Worm (Caenorhabditis elegans) whole organism, L2 larva: ENCODE measurements around the gene ekl-5.

ENCODE experiments used
- F13H6.1 ChIP-seq: sonication (generic microtip); optimal IDR thresholded peaks from 2 replicates; lab custom pipeline; 2016; ENCODE audit warnings: missing genetic modification characterization, missing compliant biosample characterization
- R02D3.7 ChIP-seq: fragments of 150-350 bp; optimal IDR thresholded peaks from 2 replicates; lab custom pipeline; 2014; ENCODE audit warnings: missing biosample characterization, missing genetic modification characterization
- Y55F3AM.14 ChIP-seq: fragments of 200-800 bp; sonication (Bioruptor generic); optimal IDR thresholded peaks from 2 replicates; lab custom pipeline; 2018; ENCODE audit warnings: mild to moderate bottlenecking, missing genetic modification characterization, missing compliant biosample characterization
- ZK546.5 ChIP-seq: sonication (generic microtip); optimal IDR thresholded peaks from 2 replicates; lab custom pipeline; 2017; ENCODE audit warnings: missing biosample characterization, missing genetic modification characterization
- alr-1 ChIP-seq: fragments of 150-350 bp; optimal IDR thresholded peaks from 2 replicates; lab custom pipeline; 2014; ENCODE audit warnings: missing biosample characterization, missing genetic modification characterization
- aly-2 ChIP-seq: fragments of 150-350 bp; optimal IDR thresholded peaks from 2 replicates; lab custom pipeline; 2014; ENCODE audit warnings: missing biosample characterization, missing genetic modification characterization
- ama-1 ChIP-seq: fragments of 150-350 bp; optimal IDR thresholded peaks from 2 replicates; lab custom pipeline; 2018; ENCODE audit warnings: inconsistent platforms
- blmp-1 ChIP-seq: sonication (generic microtip); optimal IDR thresholded peaks from 2 replicates; lab custom pipeline; 2017; ENCODE audit warnings: missing genetic modification characterization, mild to moderate bottlenecking, missing compliant biosample characterization, antibody characterized with exemption, moderate library complexity; ENCODE audit not compliant: insufficient read depth
- ceh-16 ChIP-seq: fragments of 150-350 bp; optimal IDR thresholded peaks from 2 replicates; lab custom pipeline; 2014; ENCODE audit warnings: missing biosample characterization, missing genetic modification characterization
- ceh-82 ChIP-seq: fragments of 150-350 bp; optimal IDR thresholded peaks from 2 replicates; lab custom pipeline; 2014; ENCODE audit warnings: missing biosample characterization, missing genetic modification characterization
- crh-2 ChIP-seq: sonication (generic microtip); optimal IDR thresholded peaks from 2 replicates; lab custom pipeline; 2017; ENCODE audit warnings: missing biosample characterization, missing genetic modification characterization
- dmd-4 ChIP-seq: sonication (generic microtip); optimal IDR thresholded peaks from 2 replicates; lab custom pipeline; 2017; ENCODE audit warnings: missing biosample characterization, missing genetic modification characterization
- egl-27 ChIP-seq: sonication (generic microtip); optimal IDR thresholded peaks from 3 replicates; lab custom pipeline; 2017; ENCODE audit warnings: missing biosample characterization, missing genetic modification reagents, missing genetic modification characterization
- elt-1 ChIP-seq: fragments of 150-350 bp; optimal IDR thresholded peaks from 2 replicates; lab custom pipeline; 2014; ENCODE audit warnings: missing biosample characterization, missing genetic modification characterization
- elt-3 ChIP-seq: sonication (generic microtip); optimal IDR thresholded peaks from 2 replicates; lab custom pipeline; 2017; ENCODE audit warnings: missing biosample characterization, missing genetic modification characterization
- fos-1 ChIP-seq: fragments of 150-350 bp; optimal IDR thresholded peaks from 2 replicates; lab custom pipeline; 2014; ENCODE audit warnings: missing biosample characterization, missing genetic modification characterization
- gmeb-1 ChIP-seq: fragments of 150-350 bp; optimal IDR thresholded peaks from 2 replicates; lab custom pipeline; 2014; ENCODE audit warnings: missing biosample characterization, missing genetic modification characterization
- lin-11 ChIP-seq: fragments of 150-350 bp; sonication (generic microtip); optimal IDR thresholded peaks from 2 replicates; lab custom pipeline; 2014; ENCODE audit warnings: missing biosample characterization, missing genetic modification characterization, inconsistent platforms, mixed read lengths
- lin-13 ChIP-seq: fragments of 150-350 bp; optimal IDR thresholded peaks from 2 replicates; lab custom pipeline; 2014; ENCODE audit warnings: missing biosample characterization, missing genetic modification reagents, missing genetic modification characterization
- lsy-2 ChIP-seq, 2 experiments: fragments of 150-350 bp in 1 of 2; sonication (generic microtip) in 1 of 2; optimal IDR thresholded peaks; 2 replicates each; lab custom pipeline; 2014 to 2017; ENCODE audit warnings: missing biosample characterization in 2 of 2, missing genetic modification characterization in 2 of 2
- mab-5 ChIP-seq: fragments of 150-350 bp; optimal IDR thresholded peaks from 2 replicates; lab custom pipeline; 2014; ENCODE audit warnings: missing biosample characterization, missing genetic modification characterization
- mbf-1 ChIP-seq: sonication (generic microtip); optimal IDR thresholded peaks from 2 replicates; lab custom pipeline; 2017; ENCODE audit warnings: missing biosample characterization, missing genetic modification characterization
- mdl-1 ChIP-seq, 2 experiments: fragments of 150-350 bp in 1 of 2; sonication (generic microtip) in 1 of 2; optimal IDR thresholded peaks; 2 replicates each; lab custom pipeline; 2017; ENCODE audit warnings: missing biosample characterization in 2 of 2, missing genetic modification characterization in 2 of 2
- nhr-10 ChIP-seq: sonication (generic microtip); optimal IDR thresholded peaks from 2 replicates; lab custom pipeline; 2017; ENCODE audit warnings: missing biosample characterization, missing genetic modification characterization
- nhr-11 ChIP-seq: fragments of 150-350 bp; optimal IDR thresholded peaks from 2 replicates; lab custom pipeline; 2014; ENCODE audit warnings: missing biosample characterization, missing genetic modification characterization
- nhr-12 ChIP-seq: fragments of 150-350 bp; optimal IDR thresholded peaks from 2 replicates; lab custom pipeline; 2014; ENCODE audit warnings: missing biosample characterization, missing genetic modification characterization
- nhr-129 ChIP-seq: fragments of 150-350 bp; optimal IDR thresholded peaks from 2 replicates; lab custom pipeline; 2014; ENCODE audit warnings: missing biosample characterization, missing genetic modification characterization
- nhr-21 ChIP-seq: fragments of 150-350 bp; optimal IDR thresholded peaks from 2 replicates; lab custom pipeline; 2014; ENCODE audit warnings: missing biosample characterization, missing genetic modification characterization
- nhr-23 ChIP-seq: fragments of 150-350 bp; optimal IDR thresholded peaks from 2 replicates; lab custom pipeline; 2014; ENCODE audit warnings: missing biosample characterization, missing genetic modification reagents, missing genetic modification characterization
- nhr-237 ChIP-seq: fragments of 150-350 bp; optimal IDR thresholded peaks from 2 replicates; lab custom pipeline; 2014; ENCODE audit warnings: missing biosample characterization, missing genetic modification characterization
- nhr-25 ChIP-seq: fragments of 150-350 bp; sonication (generic microtip); optimal IDR thresholded peaks from 3 replicates; lab custom pipeline; 2014; ENCODE audit warnings: missing biosample characterization, missing genetic modification characterization
- nhr-6 ChIP-seq: fragments of 150-350 bp; optimal IDR thresholded peaks from 2 replicates; lab custom pipeline; 2014; ENCODE audit warnings: missing biosample characterization, missing genetic modification characterization
- peb-1 ChIP-seq: fragments of 150-350 bp; optimal IDR thresholded peaks from 2 replicates; lab custom pipeline; 2014; ENCODE audit warnings: missing biosample characterization, missing genetic modification characterization
- sem-4 ChIP-seq: fragments of 150-350 bp; optimal IDR thresholded peaks from 2 replicates; lab custom pipeline; 2014; ENCODE audit warnings: missing biosample characterization, missing genetic modification reagents, missing genetic modification characterization
- skn-1 ChIP-seq: sonication (generic microtip); optimal IDR thresholded peaks from 2 replicates; lab custom pipeline; 2017; ENCODE audit warnings: missing biosample characterization, missing genetic modification characterization
- sma-3 ChIP-seq: sonication (generic microtip); optimal IDR thresholded peaks from 2 replicates; lab custom pipeline; 2016; ENCODE audit warnings: missing genetic modification reagents, missing genetic modification characterization, missing compliant biosample characterization
- sma-9 ChIP-seq, 2 experiments: fragments of 150-350 bp in 1 of 2; sonication (generic microtip) in 1 of 2; optimal IDR thresholded peaks; 2 replicates each; lab custom pipeline; 2014 to 2016; ENCODE audit warnings: missing genetic modification characterization in 2 of 2, mild to moderate bottlenecking in 1 of 2, missing biosample characterization in 1 of 2, missing compliant biosample characterization in 1 of 2, missing genetic modification reagents in 1 of 2, moderate library complexity in 1 of 2
- unc-39 ChIP-seq: fragments of 150-350 bp; optimal IDR thresholded peaks from 2 replicates; lab custom pipeline; 2014; ENCODE audit warnings: missing biosample characterization, missing genetic modification characterization
- ztf-1 ChIP-seq: fragments of 200-800 bp; sonication (Bioruptor generic); conservative IDR thresholded peaks from 2 replicates; pipeline ENCODE4 v1.3.6; 2022; ENCODE audit warnings: missing genetic modification characterization, missing compliant biosample characterization
- ztf-11 ChIP-seq: sonication (generic microtip); optimal IDR thresholded peaks from 2 replicates; lab custom pipeline; 2017; ENCODE audit warnings: missing biosample characterization, missing genetic modification characterization

Gene ekl-5

ce11 chrX:13936719-13937118 lies 19.7 kb upstream of the ekl-5 start:
- peak; percentile 22 for TF ChIP-seq sma-9 (GFP tag; optimal IDR thresholded peaks at IDR 0.05; lab: Kevin White, UChicago)
- TF ChIP-seq sma-9 (tag; optimal IDR thresholded peaks at IDR 0.05; lab: Kevin White, UChicago): no peak
- TF ChIP-seq unc-39 (tag; lab: Kevin White, UChicago): no peak
- no peak for TF ChIP-seq ZK546.5 (tag; lab: Kevin White, UChicago)
- TF ChIP-seq lin-11 (tag; lab: Kevin White, UChicago): no peak
- TF ChIP-seq nhr-25 (tag; lab: Kevin White, UChicago): peak; percentile 20
- TF ChIP-seq nhr-129 (tag; lab: Kevin White, UChicago): peak; percentile 16
- TF ChIP-seq F13H6.1 (tag; lab: Kevin White, UChicago): no peak
- no peak for TF ChIP-seq ama-1 (lab: Kevin White, UChicago)
- TF ChIP-seq lin-13 (GFP tag; lab: Kevin White, UChicago): no peak
- no peak for TF ChIP-seq nhr-23 (tag; lab: Kevin White, UChicago)
- no peak for TF ChIP-seq R02D3.7 (tag; lab: Kevin White, UChicago)
- TF ChIP-seq mab-5: no peak
- no peak for TF ChIP-seq nhr-10
- no peak for TF ChIP-seq fos-1 (tag; lab: Kevin White, UChicago)
- TF ChIP-seq nhr-11 (tag; lab: Kevin White, UChicago): no peak
- no peak for TF ChIP-seq Y55F3AM.14
- TF ChIP-seq ceh-82 (tag; lab: Kevin White, UChicago): no peak
- TF ChIP-seq mdl-1 (tag; optimal IDR thresholded peaks at IDR 0.05; lab: Kevin White, UChicago): no peak
- peak; percentile 51 for TF ChIP-seq ceh-16 (tag; lab: Kevin White, UChicago)
- peak; percentile 79 for TF ChIP-seq blmp-1 (tag; lab: Kevin White, UChicago)
- no peak for TF ChIP-seq nhr-12 (tag; lab: Kevin White, UChicago)
- TF ChIP-seq nhr-6: no peak
- no peak for TF ChIP-seq elt-3 (tag; lab: Kevin White, UChicago)
- TF ChIP-seq lsy-2 (tag; optimal IDR thresholded peaks at IDR 0.05; lab: Kevin White, UChicago): no peak
- TF ChIP-seq nhr-21 (tag; lab: Kevin White, UChicago): peak; percentile 63
- TF ChIP-seq aly-2 (tag; lab: Kevin White, UChicago): no peak
- TF ChIP-seq ztf-11 (tag; lab: Kevin White, UChicago): no peak
- TF ChIP-seq nhr-237: no peak
- peak; percentile 46 for TF ChIP-seq crh-2 (tag; lab: Kevin White, UChicago)
- TF ChIP-seq ztf-1: no peak
- TF ChIP-seq gmeb-1 (tag; lab: Kevin White, UChicago): no peak
- TF ChIP-seq mbf-1: no peak
- TF ChIP-seq sma-3 (GFP tag; lab: Kevin White, UChicago): peak; percentile 32

- TF ChIP-seq blmp-1 (tag; lab: Kevin White, UChicago) (no peak), F13H6.1 (tag; lab: Kevin White, UChicago) (no peak), mab-5 (no peak), sem-4 (tag; lab: Kevin White, UChicago) (no peak), peb-1 (no peak), dmd-4 (no peak), R02D3.7 (tag; lab: Kevin White, UChicago) (no peak), egl-27 (no peak)
- TF ChIP-seq, all 48 proteins: peak for 0
Measured at ce11 chrX:13934574-13934973, 17.6 kb upstream of the ekl-5 start, which contains the start of gene elt-3. Gene elt-3, plus strand, starts transcription at chrX:13934874.

ce11 chrX:13929534-13929933 lies 12.6 kb upstream of the ekl-5 start, which contains the start of gene meg-1:
Gene meg-1, minus strand, starts transcription at chrX:13929634.
- no peak for TF ChIP-seq nhr-12 (tag; lab: Kevin White, UChicago)
- no peak for TF ChIP-seq egl-27
- TF ChIP-seq nhr-6: no peak
- no peak for TF ChIP-seq ceh-82 (tag; lab: Kevin White, UChicago)
- no peak for TF ChIP-seq ZK546.5 (tag; lab: Kevin White, UChicago)
- TF ChIP-seq nhr-129 (tag; lab: Kevin White, UChicago): no peak
- no peak for TF ChIP-seq nhr-25 (tag; lab: Kevin White, UChicago)
- no peak for TF ChIP-seq alr-1 (tag; lab: Kevin White, UChicago)
- no peak for TF ChIP-seq nhr-237
- no peak for TF ChIP-seq nhr-11 (tag; lab: Kevin White, UChicago)
- no peak for TF ChIP-seq elt-1
- TF ChIP-seq blmp-1 (tag; lab: Kevin White, UChicago): no peak
- no peak for TF ChIP-seq mab-5
- TF ChIP-seq dmd-4: no peak
- no peak for TF ChIP-seq ama-1 (lab: Kevin White, UChicago)
- no peak for TF ChIP-seq mdl-1 (tag; optimal IDR thresholded peaks at IDR 0.05; lab: Kevin White, UChicago)
- no peak for TF ChIP-seq ztf-11 (tag; lab: Kevin White, UChicago)
- TF ChIP-seq skn-1: no peak
